Worm (Caenorhabditis elegans) whole organism, L2 larva: ENCODE measurements around the gene sru-6.
A peak's percentile ranks its signal among the peaks of the same experiment; 100 is the strongest.

Experiments
- C34F6.9 ChIP-seq: fragments of 150-350 bp; optimal IDR thresholded peaks from 2 replicates; lab custom pipeline; 2014; ENCODE audit warnings: missing biosample characterization, missing genetic modification characterization
- F13H6.1 ChIP-seq: sonication (generic microtip); optimal IDR thresholded peaks from 2 replicates; lab custom pipeline; 2016; ENCODE audit warnings: missing genetic modification characterization, missing compliant biosample characterization
- R02D3.7 ChIP-seq: fragments of 150-350 bp; optimal IDR thresholded peaks from 2 replicates; lab custom pipeline; 2014; ENCODE audit warnings: missing biosample characterization, missing genetic modification characterization
- ZK546.5 ChIP-seq: sonication (generic microtip); optimal IDR thresholded peaks from 2 replicates; lab custom pipeline; 2017; ENCODE audit warnings: missing biosample characterization, missing genetic modification characterization
- alr-1 ChIP-seq: fragments of 150-350 bp; optimal IDR thresholded peaks from 2 replicates; lab custom pipeline; 2014; ENCODE audit warnings: missing biosample characterization, missing genetic modification characterization
- aly-2 ChIP-seq: fragments of 150-350 bp; optimal IDR thresholded peaks from 2 replicates; lab custom pipeline; 2014; ENCODE audit warnings: missing biosample characterization, missing genetic modification characterization
- ama-1 ChIP-seq: fragments of 150-350 bp; optimal IDR thresholded peaks from 2 replicates; lab custom pipeline; 2018; ENCODE audit warnings: inconsistent platforms
- blmp-1 ChIP-seq: sonication (generic microtip); optimal IDR thresholded peaks from 2 replicates; lab custom pipeline; 2017; ENCODE audit warnings: missing genetic modification characterization, mild to moderate bottlenecking, missing compliant biosample characterization, antibody characterized with exemption, moderate library complexity; ENCODE audit not compliant: insufficient read depth
- ceh-16 ChIP-seq: fragments of 150-350 bp; optimal IDR thresholded peaks from 2 replicates; lab custom pipeline; 2014; ENCODE audit warnings: missing biosample characterization, missing genetic modification characterization
- ceh-82 ChIP-seq: fragments of 150-350 bp; optimal IDR thresholded peaks from 2 replicates; lab custom pipeline; 2014; ENCODE audit warnings: missing biosample characterization, missing genetic modification characterization
- crh-2 ChIP-seq: sonication (generic microtip); optimal IDR thresholded peaks from 2 replicates; lab custom pipeline; 2017; ENCODE audit warnings: missing biosample characterization, missing genetic modification characterization
- dmd-4 ChIP-seq: sonication (generic microtip); optimal IDR thresholded peaks from 2 replicates; lab custom pipeline; 2017; ENCODE audit warnings: missing biosample characterization, missing genetic modification characterization
- egl-27 ChIP-seq: sonication (generic microtip); optimal IDR thresholded peaks from 3 replicates; lab custom pipeline; 2017; ENCODE audit warnings: missing biosample characterization, missing genetic modification reagents, missing genetic modification characterization
- elt-1 ChIP-seq: fragments of 150-350 bp; optimal IDR thresholded peaks from 2 replicates; lab custom pipeline; 2014; ENCODE audit warnings: missing biosample characterization, missing genetic modification characterization
- fos-1 ChIP-seq: fragments of 150-350 bp; optimal IDR thresholded peaks from 2 replicates; lab custom pipeline; 2014; ENCODE audit warnings: missing biosample characterization, missing genetic modification characterization
- lin-13 ChIP-seq: fragments of 150-350 bp; optimal IDR thresholded peaks from 2 replicates; lab custom pipeline; 2014; ENCODE audit warnings: missing biosample characterization, missing genetic modification reagents, missing genetic modification characterization
- lin-39 ChIP-seq: fragments of 150-350 bp; optimal IDR thresholded peaks from 2 replicates; lab custom pipeline; 2014; ENCODE audit warnings: missing biosample characterization, missing genetic modification reagents, missing genetic modification characterization
- lsy-2 ChIP-seq, 2 experiments: fragments of 150-350 bp in 1 of 2; sonication (generic microtip) in 1 of 2; optimal IDR thresholded peaks; 2 replicates each; lab custom pipeline; 2014 to 2017; ENCODE audit warnings: missing biosample characterization in 2 of 2, missing genetic modification characterization in 2 of 2
- mab-5 ChIP-seq: fragments of 150-350 bp; optimal IDR thresholded peaks from 2 replicates; lab custom pipeline; 2014; ENCODE audit warnings: missing biosample characterization, missing genetic modification characterization
- nhr-10 ChIP-seq: sonication (generic microtip); optimal IDR thresholded peaks from 2 replicates; lab custom pipeline; 2017; ENCODE audit warnings: missing biosample characterization, missing genetic modification characterization
- nhr-11 ChIP-seq: fragments of 150-350 bp; optimal IDR thresholded peaks from 2 replicates; lab custom pipeline; 2014; ENCODE audit warnings: missing biosample characterization, missing genetic modification characterization
- nhr-12 ChIP-seq: fragments of 150-350 bp; optimal IDR thresholded peaks from 2 replicates; lab custom pipeline; 2014; ENCODE audit warnings: missing biosample characterization, missing genetic modification characterization
- nhr-129 ChIP-seq: fragments of 150-350 bp; optimal IDR thresholded peaks from 2 replicates; lab custom pipeline; 2014; ENCODE audit warnings: missing biosample characterization, missing genetic modification characterization
- nhr-21 ChIP-seq: fragments of 150-350 bp; optimal IDR thresholded peaks from 2 replicates; lab custom pipeline; 2014; ENCODE audit warnings: missing biosample characterization, missing genetic modification characterization
- nhr-23 ChIP-seq: fragments of 150-350 bp; optimal IDR thresholded peaks from 2 replicates; lab custom pipeline; 2014; ENCODE audit warnings: missing biosample characterization, missing genetic modification reagents, missing genetic modification characterization
- nhr-237 ChIP-seq: fragments of 150-350 bp; optimal IDR thresholded peaks from 2 replicates; lab custom pipeline; 2014; ENCODE audit warnings: missing biosample characterization, missing genetic modification characterization
- nhr-6 ChIP-seq: fragments of 150-350 bp; optimal IDR thresholded peaks from 2 replicates; lab custom pipeline; 2014; ENCODE audit warnings: missing biosample characterization, missing genetic modification characterization
- nhr-77 ChIP-seq: fragments of 150-350 bp; optimal IDR thresholded peaks from 2 replicates; lab custom pipeline; 2014; ENCODE audit warnings: missing biosample characterization, missing genetic modification characterization
- peb-1 ChIP-seq: fragments of 150-350 bp; optimal IDR thresholded peaks from 2 replicates; lab custom pipeline; 2014; ENCODE audit warnings: missing biosample characterization, missing genetic modification characterization
- sem-4 ChIP-seq: fragments of 150-350 bp; optimal IDR thresholded peaks from 2 replicates; lab custom pipeline; 2014; ENCODE audit warnings: missing biosample characterization, missing genetic modification reagents, missing genetic modification characterization
- skn-1 ChIP-seq: sonication (generic microtip); optimal IDR thresholded peaks from 2 replicates; lab custom pipeline; 2017; ENCODE audit warnings: missing biosample characterization, missing genetic modification characterization
- sma-3 ChIP-seq: sonication (generic microtip); optimal IDR thresholded peaks from 2 replicates; lab custom pipeline; 2016; ENCODE audit warnings: missing genetic modification reagents, missing genetic modification characterization, missing compliant biosample characterization
- sma-9 ChIP-seq, 2 experiments: fragments of 150-350 bp in 1 of 2; sonication (generic microtip) in 1 of 2; optimal IDR thresholded peaks; 2 replicates each; lab custom pipeline; 2014 to 2016; ENCODE audit warnings: missing genetic modification characterization in 2 of 2, mild to moderate bottlenecking in 1 of 2, missing biosample characterization in 1 of 2, missing compliant biosample characterization in 1 of 2, missing genetic modification reagents in 1 of 2, moderate library complexity in 1 of 2
- snpc-4 ChIP-seq: fragments of 150-350 bp; optimal IDR thresholded peaks from 2 replicates; lab custom pipeline; 2014; ENCODE audit warnings: missing biosample characterization, missing genetic modification characterization
- unc-39 ChIP-seq: fragments of 150-350 bp; optimal IDR thresholded peaks from 2 replicates; lab custom pipeline; 2014; ENCODE audit warnings: missing biosample characterization, missing genetic modification characterization
- unc-55 ChIP-seq: fragments of 150-350 bp; sonication (generic microtip); optimal IDR thresholded peaks from 3 replicates; lab custom pipeline; 2014; ENCODE audit warnings: missing biosample characterization, missing genetic modification reagents, missing genetic modification characterization
- unc-62 ChIP-seq: fragments of 150-350 bp; optimal IDR thresholded peaks from 2 replicates; lab custom pipeline; 2014; ENCODE audit warnings: missing biosample characterization, missing genetic modification reagents, missing genetic modification characterization
- zag-1 ChIP-seq: fragments of 150-350 bp; optimal IDR thresholded peaks from 2 replicates; lab custom pipeline; 2014; ENCODE audit warnings: missing biosample characterization, missing genetic modification characterization
- ztf-1 ChIP-seq: fragments of 200-800 bp; sonication (Bioruptor generic); conservative IDR thresholded peaks from 2 replicates; pipeline ENCODE4 v1.3.6; 2022; ENCODE audit warnings: missing genetic modification characterization, missing compliant biosample characterization
- ztf-11 ChIP-seq: sonication (generic microtip); optimal IDR thresholded peaks from 2 replicates; lab custom pipeline; 2017; ENCODE audit warnings: missing biosample characterization, missing genetic modification characterization
- ztf-4 ChIP-seq: fragments of 150-350 bp; optimal IDR thresholded peaks from 2 replicates; lab custom pipeline; 2014; ENCODE audit warnings: missing biosample characterization, missing genetic modification characterization

Gene sru-6

DNA sequence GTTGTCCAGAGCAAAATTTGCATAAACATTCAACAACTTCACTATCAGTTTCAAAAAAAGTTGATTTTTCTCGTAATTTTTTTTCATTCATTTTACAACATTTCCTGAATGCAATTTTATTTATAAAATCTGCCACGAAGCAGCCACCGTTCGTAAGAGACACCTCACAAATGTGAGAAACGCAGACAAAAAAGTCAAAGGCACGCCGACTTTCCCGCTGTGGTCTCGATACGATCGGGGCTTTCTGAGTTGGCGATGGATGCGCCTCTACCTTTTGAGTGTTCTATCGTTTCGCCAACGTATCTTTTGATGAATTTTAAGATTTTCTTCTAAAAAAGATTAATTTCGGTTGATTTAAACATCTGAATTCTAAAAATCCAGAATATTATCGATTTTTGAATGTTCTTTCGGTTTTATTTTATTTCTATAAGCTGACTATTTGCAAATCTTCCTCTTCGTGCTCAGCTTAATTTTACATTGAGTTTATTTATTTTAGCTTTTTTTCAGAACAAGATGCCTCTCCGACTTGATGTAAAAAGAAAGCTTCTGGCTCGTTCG is 31.1 kb upstream of the sru-6 start, which contains the start of gene copb-2 (continued):
- TF ChIP-seq R02D3.7 (tag; lab: Kevin White, UChicago) (no peak), alr-1 (no peak), nhr-237 (tag; lab: Kevin White, UChicago) (no peak), sma-9 (GFP tag; optimal IDR thresholded peaks at IDR 0.05; lab: Kevin White, UChicago) (peak; percentile 36), sma-9 (tag; optimal IDR thresholded peaks at IDR 0.05; lab: Kevin White, UChicago) (no peak), peb-1 (tag; lab: Kevin White, UChicago) (no peak), fos-1 (tag; lab: Kevin White, UChicago) (peak; percentile 20), ztf-4 (tag; lab: Kevin White, UChicago) (no peak), nhr-10 (no peak), blmp-1 (tag; lab: Kevin White, UChicago) (no peak), nhr-11 (tag; lab: Kevin White, UChicago) (no peak), nhr-21 (tag; lab: Kevin White, UChicago) (no peak), dmd-4 (no peak), ama-1 (peak; percentile 12), F13H6.1 (no peak)

DNA sequence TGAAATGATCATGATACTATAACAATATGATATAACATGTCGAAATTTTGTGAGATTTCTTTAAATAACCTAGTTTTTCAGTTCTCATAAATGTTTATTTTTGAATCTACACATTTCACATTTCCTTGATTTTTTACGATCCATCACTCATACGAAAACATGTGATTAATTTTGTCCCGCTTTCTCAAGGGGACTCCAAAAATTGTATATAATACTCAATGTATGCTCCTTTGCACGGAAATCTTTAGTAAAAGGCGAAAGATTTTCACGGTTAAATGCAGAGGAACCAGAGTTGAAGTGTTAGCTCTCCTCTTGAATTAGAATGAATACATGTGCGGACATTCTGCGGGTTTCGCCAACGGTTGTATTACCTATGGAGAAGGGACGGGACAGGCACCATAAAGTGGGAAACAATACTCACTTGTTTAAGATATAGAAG is 26.1 kb upstream of the sru-6 start:
- TF ChIP-seq ama-1 (peak; percentile 20), ZK546.5 (tag; lab: Kevin White, UChicago) (no peak), sma-9 (GFP tag; optimal IDR thresholded peaks at IDR 0.05; lab: Kevin White, UChicago) (no peak), sma-9 (tag; optimal IDR thresholded peaks at IDR 0.05; lab: Kevin White, UChicago) (no peak), mab-5 (tag; lab: Kevin White, UChicago) (no peak), snpc-4 (tag; lab: Kevin White, UChicago) (peak; percentile 78), aly-2 (tag; lab: Kevin White, UChicago) (no peak)

DNA sequence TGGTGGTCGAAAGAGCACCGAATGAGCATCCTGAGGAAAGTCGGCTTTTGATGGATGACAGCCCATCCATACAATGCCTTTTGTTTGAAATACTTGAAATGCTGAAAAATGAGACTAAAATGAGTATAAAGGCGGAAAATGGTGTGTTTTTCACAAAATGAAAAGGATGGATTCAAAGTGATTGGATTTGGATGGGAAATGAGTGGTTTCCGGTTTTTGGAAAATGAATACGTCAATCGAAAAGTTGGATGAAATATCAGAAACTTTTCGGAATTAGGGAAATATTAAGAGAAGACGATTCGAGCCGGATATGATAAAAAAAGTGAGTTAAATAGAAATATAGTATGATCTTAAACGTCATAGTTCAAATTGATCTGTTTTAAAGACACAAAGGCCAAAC is 23.0 kb upstream of the sru-6 start, which contains the start of gene F38E11.6:
Gene F38E11.6 (minus strand): TSS at position 101 of the 400 bp plus-strand sequence.
- TF ChIP-seq elt-1 (no peak), nhr-12 (tag; lab: Kevin White, UChicago) (no peak), egl-27 (tag; lab: Kevin White, UChicago) (no peak), ztf-1 (no peak), ceh-16 (tag; lab: Kevin White, UChicago) (no peak), blmp-1 (tag; lab: Kevin White, UChicago) (no peak), nhr-10 (no peak), F13H6.1 (no peak), fos-1 (tag; lab: Kevin White, UChicago) (no peak), dmd-4 (no peak), nhr-6 (tag; lab: Kevin White, UChicago) (no peak), lin-13 (GFP tag; lab: Kevin White, UChicago) (no peak), crh-2 (tag; lab: Kevin White, UChicago) (no peak), peb-1 (tag; lab: Kevin White, UChicago) (no peak), lin-39 (tag; lab: Kevin White, UChicago) (no peak), ztf-4 (tag; lab: Kevin White, UChicago) (no peak), lsy-2 (tag; optimal IDR thresholded peaks at IDR 0.05; lab: Kevin White, UChicago) (no peak)

DNA sequence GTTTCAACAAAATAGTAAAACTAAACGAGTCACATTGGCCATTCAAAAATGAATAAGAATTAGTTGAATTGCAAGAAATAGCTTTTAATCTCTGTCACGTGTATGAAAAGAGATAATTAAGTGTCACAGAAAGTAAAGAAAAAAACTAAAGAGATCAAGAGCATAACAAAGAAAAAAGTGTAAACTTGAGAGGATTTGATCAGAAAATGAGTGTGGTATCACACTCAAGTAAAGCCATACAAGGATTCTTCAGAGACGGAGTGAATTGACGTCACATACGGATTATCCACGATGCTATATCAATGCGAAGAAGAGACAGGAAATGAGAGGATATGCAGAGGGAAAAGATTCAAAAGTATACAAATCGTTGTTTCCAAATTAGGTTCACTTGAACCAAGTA is 21.1 kb upstream of the sru-6 start:
- TF ChIP-seq sma-3 (GFP tag; lab: Kevin White, UChicago) (no peak), ceh-82 (tag; lab: Kevin White, UChicago) (no peak), zag-1 (tag; lab: Kevin White, UChicago) (no peak), lin-39 (tag; lab: Kevin White, UChicago) (no peak), sma-9 (GFP tag; optimal IDR thresholded peaks at IDR 0.05; lab: Kevin White, UChicago) (peak; percentile 7), sma-9 (tag; optimal IDR thresholded peaks at IDR 0.05; lab: Kevin White, UChicago) (no peak), unc-39 (tag; lab: Kevin White, UChicago) (no peak)
- TF ChIP-seq, all 48 proteins: peak for 1

DNA sequence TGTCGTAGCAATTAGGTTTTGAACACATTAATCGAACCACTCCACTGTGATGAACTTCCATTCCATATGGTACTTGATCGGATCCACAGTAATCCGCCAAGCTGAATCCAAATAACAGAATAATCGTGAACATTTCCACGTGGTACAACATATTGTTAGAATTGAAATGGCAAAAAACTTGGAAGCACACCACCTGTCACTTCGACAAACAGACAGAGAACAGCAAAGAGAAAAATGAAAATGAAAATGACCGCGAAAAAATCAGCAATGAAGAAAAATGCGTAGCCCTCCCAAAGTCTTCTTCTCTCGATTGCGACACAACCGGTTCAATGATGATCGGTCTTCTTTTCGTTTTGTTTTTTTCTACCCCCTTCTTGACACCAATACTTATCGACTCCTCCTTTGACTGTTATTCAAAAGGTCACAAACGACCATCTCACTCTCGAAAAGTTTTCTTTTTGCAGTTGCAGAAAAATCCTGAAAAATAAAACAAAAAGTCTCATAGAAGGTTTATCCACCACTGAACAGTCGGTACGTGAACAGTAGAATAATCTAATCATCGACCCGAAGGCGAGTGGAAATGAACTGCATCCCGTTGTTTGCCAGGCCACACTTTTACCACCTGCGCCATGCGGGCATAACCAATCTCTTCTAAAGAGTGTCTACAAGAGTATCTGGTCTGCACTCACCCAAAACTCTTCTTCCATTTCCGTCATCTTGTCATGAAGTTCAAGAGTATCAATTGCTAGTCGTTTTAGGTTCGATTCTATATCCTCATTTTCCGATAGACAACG is 13.1 kb upstream of the sru-6 start, which contains the start of gene wrt-3:
Gene wrt-3 (minus strand): TSS at position 322 of the 794 bp plus-strand sequence.
- TF ChIP-seq ztf-11 (tag; lab: Kevin White, UChicago) (no peak), snpc-4 (tag; lab: Kevin White, UChicago) (no peak), nhr-23 (tag; lab: Kevin White, UChicago) (no peak), ama-1 (no peak), sma-3 (GFP tag; lab: Kevin White, UChicago) (peak; percentile 44), sem-4 (tag; lab: Kevin White, UChicago) (no peak), blmp-1 (tag; lab: Kevin White, UChicago) (peak; percentile 44), unc-62 (no peak), nhr-10 (no peak), nhr-11 (tag; lab: Kevin White, UChicago) (peak; percentile 15), skn-1 (tag; lab: Kevin White, UChicago) (no peak), nhr-21 (tag; lab: Kevin White, UChicago) (peak; percentile 65), unc-55 (no peak), nhr-12 (tag; lab: Kevin White, UChicago) (no peak), unc-39 (tag; lab: Kevin White, UChicago) (no peak), nhr-129 (peak; percentile 51), alr-1 (no peak), nhr-237 (tag; lab: Kevin White, UChicago) (no peak), C34F6.9 (peak; percentile 37), zag-1 (tag; lab: Kevin White, UChicago) (no peak), nhr-77 (tag; lab: Kevin White, UChicago) (no peak), mab-5 (tag; lab: Kevin White, UChicago) (peak; percentile 13)
